Worm (Caenorhabditis elegans) whole organism, L4 larva: ENCODE data around the gene ZK1307.4.
A peak's percentile ranks its signal among the peaks of the same experiment; 100 is the strongest.

Source experiments
- dmd-6 ChIP-seq: fragments of 200-800 bp; sonication (Bioruptor generic); IDR thresholded peaks from 2 replicates; pipeline ENCODE4 v1.3.6; 2022; ENCODE audit warnings: missing genetic modification reagents, missing genetic modification characterization, missing compliant biosample characterization
- spr-1 ChIP-seq: sonication (generic microtip); optimal IDR thresholded peaks from 2 replicates; lab custom pipeline; 2016; ENCODE audit warnings: mild to moderate bottlenecking, missing genetic modification characterization, missing compliant biosample characterization

Gene ZK1307.4

DNA sequence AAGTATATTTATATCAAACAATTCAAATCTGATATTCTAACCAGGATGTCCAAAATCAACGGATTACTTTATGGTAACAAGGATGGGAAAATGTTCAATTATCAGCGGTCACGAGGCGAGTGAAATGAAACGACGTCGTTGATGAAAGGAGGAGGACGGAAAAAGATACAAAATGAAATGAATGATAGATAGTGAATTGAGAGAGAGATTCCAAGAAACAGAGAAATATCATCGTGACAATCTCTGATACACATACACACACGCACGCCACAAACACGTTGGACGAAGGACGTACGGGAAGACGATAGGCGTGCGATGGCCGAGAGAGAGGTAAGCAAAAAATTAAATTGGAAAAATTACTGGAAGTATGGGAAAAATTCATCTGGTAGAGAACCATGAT is 50.5 kb downstream of the ZK1307.4 start (continued):
- TF ChIP-seq dmd-6 (GFP tag; lab: Robert Waterston, UW) (peak; percentile 94), spr-1 (tag; lab: Kevin White, UChicago) (no peak)
- TF ChIP-seq, all 104 proteins: peak for 31
